Fruit fly (Drosophila melanogaster) S2 (cell line): ENCODE results near the gene CG7362.

Source experiments
- CG8478 ChIP-seq: fragments of >200 bp; optimal IDR thresholded peaks from 2 replicates; lab custom pipeline; 2018
- CTCF ChIP-seq, 2 experiments: fragments of >200 bp; optimal IDR thresholded peaks; 2 replicates each; lab custom pipeline; 2018

DNA sequence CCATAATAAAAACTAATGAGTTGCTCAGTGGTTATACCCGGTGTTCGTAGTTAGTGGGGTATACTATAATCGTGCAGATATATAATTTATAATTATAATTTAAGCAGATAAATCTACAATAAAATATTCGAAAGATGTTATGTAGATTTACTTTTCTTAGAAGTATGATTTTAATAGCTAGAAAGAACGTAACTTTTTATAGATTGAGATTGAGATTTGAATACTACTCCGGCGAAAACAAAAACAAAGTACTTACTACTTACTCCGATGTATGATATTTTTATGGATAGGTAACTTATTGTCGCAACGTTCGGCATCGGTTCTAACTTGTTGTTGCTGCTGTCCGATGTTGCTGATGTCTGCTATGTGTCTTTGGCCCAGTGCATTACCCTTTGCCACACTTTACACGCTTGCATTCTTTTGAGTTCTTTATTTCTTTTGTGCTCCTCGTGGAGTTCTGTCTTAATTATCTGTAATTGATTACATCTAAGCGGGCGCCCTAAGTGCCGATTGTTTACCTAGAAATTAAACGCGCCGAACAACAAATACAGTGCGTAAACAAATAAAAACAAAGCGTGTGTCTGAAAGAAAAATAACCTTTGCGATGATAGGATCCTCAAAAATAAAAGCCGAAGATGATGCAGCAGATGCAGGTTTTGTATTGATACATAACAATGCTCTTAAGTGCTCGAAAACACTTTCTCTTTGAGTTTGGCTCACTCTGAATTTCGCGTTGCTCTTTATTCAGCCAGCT, 5.8 kb downstream of the CG7362 start:
- no peak for TF ChIP-seq CG8478 (lab: Kevin White, UChicago)
- no peak for TF ChIP-seq CTCF (optimal IDR thresholded peaks at IDR 0.05; lab: Kevin White, UChicago)
